Worm (Caenorhabditis elegans) whole organism, L3 larva: ENCODE results near the gene alh-3.

ENCODE experiments used
- ama-1 ChIP-seq: fragments of 150-350 bp; optimal IDR thresholded peaks from 2 replicates; lab custom pipeline; 2018
- lin-15B ChIP-seq: fragments of 150-350 bp; optimal IDR thresholded peaks from 2 replicates; lab custom pipeline; 2014; ENCODE audit warnings: missing biosample characterization, missing genetic modification characterization
- mdl-1 ChIP-seq: fragments of 150-350 bp; optimal IDR thresholded peaks from 2 replicates; lab custom pipeline; 2014; ENCODE audit warnings: missing biosample characterization, missing genetic modification characterization
- nhr-11 ChIP-seq: fragments of 150-350 bp; optimal IDR thresholded peaks from 2 replicates; lab custom pipeline; 2014; ENCODE audit warnings: missing biosample characterization, missing genetic modification characterization
- nhr-12 ChIP-seq: fragments of 150-350 bp; optimal IDR thresholded peaks from 2 replicates; lab custom pipeline; 2014; ENCODE audit warnings: missing biosample characterization, missing genetic modification characterization
- nhr-25 ChIP-seq: sonication (generic microtip); optimal IDR thresholded peaks from 2 replicates; lab custom pipeline; 2017; ENCODE audit warnings: missing biosample characterization, missing genetic modification characterization
- nhr-77 ChIP-seq: fragments of 150-350 bp; optimal IDR thresholded peaks from 2 replicates; lab custom pipeline; 2014; ENCODE audit warnings: missing biosample characterization, missing genetic modification characterization
- tbx-2 ChIP-seq: sonication (generic microtip); optimal IDR thresholded peaks from 2 replicates; lab custom pipeline; 2016; ENCODE audit warnings: mild to moderate bottlenecking, missing genetic modification characterization, missing compliant biosample characterization
- unc-62 ChIP-seq: fragments of 150-350 bp; sonication (generic microtip); optimal IDR thresholded peaks from 4 replicates; lab custom pipeline; 2014; ENCODE audit warnings: missing biosample characterization, missing genetic modification reagents, missing genetic modification characterization
- zag-1 ChIP-seq: fragments of 150-350 bp; optimal IDR thresholded peaks from 2 replicates; lab custom pipeline; 2014; ENCODE audit warnings: missing biosample characterization, missing genetic modification characterization

ce11 chrIV:11049806-11050205 is 27.4 kb downstream of the alh-3 start, which contains the start of gene F36H1.3:
- TF ChIP-seq nhr-11 (tag; lab: Kevin White, UChicago) (no peak), mdl-1 (tag; lab: Kevin White, UChicago) (no peak), ama-1 (lab: Kevin White, UChicago) (no peak), tbx-2 (no peak), nhr-12 (tag; lab: Kevin White, UChicago) (no peak), nhr-77 (tag; lab: Kevin White, UChicago) (no peak), unc-62 (GFP tag; lab: Kevin White, UChicago) (no peak), nhr-25 (tag; lab: Kevin White, UChicago) (no peak), lin-15B (no peak), zag-1 (tag; lab: Kevin White, UChicago) (no peak)
